Fruit fly (Drosophila melanogaster) Kc167 (cell line): Measurements from ENCODE around the gene nes.

Experiments used
- Myc ChIP-seq: fragments of >200 bp; optimal IDR thresholded peaks from 2 replicates; lab custom pipeline; 2017; ENCODE audit warnings: missing external identifiers
- Sin3A ChIP-seq: fragments of >200 bp; optimal IDR thresholded peaks from 2 replicates; lab custom pipeline; 2018; ENCODE audit warnings: missing external identifiers
- h ChIP-seq: fragments of >200 bp; optimal IDR thresholded peaks from 3 replicates; lab custom pipeline; 2018; ENCODE audit warnings: missing external identifiers
- insv ChIP-seq: fragments of >200 bp; optimal IDR thresholded peaks from 3 replicates; lab custom pipeline; 2018; ENCODE audit warnings: missing external identifiers
- psq ChIP-seq: fragments of >200 bp; optimal IDR thresholded peaks from 2 replicates; lab custom pipeline; 2017; ENCODE audit warnings: missing external identifiers
- ttk ChIP-seq: sonication (Bioruptor generic); optimal IDR thresholded peaks from 2 replicates; lab custom pipeline; 2017; ENCODE audit warnings: missing external identifiers

DNA sequence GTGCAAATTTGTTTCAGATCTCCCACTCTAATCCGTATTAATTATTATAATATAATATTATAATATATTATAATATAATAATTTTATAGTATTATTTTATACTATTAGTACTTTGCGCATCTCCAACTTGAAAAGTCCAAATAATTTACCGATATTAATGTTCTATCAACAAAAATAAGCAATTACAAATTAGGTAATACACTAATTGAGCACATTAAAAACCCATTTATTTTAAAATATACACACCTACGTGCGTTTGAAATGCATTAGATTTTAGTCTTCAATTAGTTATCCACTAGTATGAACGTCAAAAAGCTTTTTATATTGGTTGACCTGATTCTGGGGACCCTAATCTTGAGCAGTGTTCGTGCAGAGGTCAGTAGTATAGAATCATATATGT lies 24.4 kb downstream of the nes start, which contains the start of gene CG33647:
- TF ChIP-seq insv (lab: Kevin White, UChicago) (no peak), h (lab: Kevin White, UChicago) (no peak), psq (no peak), Myc (lab: Kevin White, UChicago) (no peak), ttk (lab: Kevin White, UChicago) (no peak), Sin3A (lab: Kevin White, UChicago) (no peak)
